Fruit fly (Drosophila melanogaster): ENCODE results near the gene CG4199.

CG4199 gene

dm6 chrX:2075846-2076377 lies 2.6 kb upstream of the CG4199 start, which contains the start of gene CG4045 (continued):
- TF ChIP-seq onecut (GFP tag; IDR thresholded peaks at IDR 0.05) (no peak), CG2678 (tag; optimal IDR thresholded peaks at IDR 0.05) (peak; percentile 39), CG13424 (tag; optimal IDR thresholded peaks at IDR 0.05) (peak; percentile 17), Hr51 (GFP tag; optimal IDR thresholded peaks at IDR 0.05) (peak in 1 of 2 experiments; percentile 15), NC2α (GFP tag; optimal IDR thresholded peaks at IDR 0.05) (no peak), CG13624 (GFP tag; optimal IDR thresholded peaks at IDR 0.05) (no peak), CG1233 (GFP tag; optimal IDR thresholded peaks at IDR 0.05) (no peak), Fer3 (tag; optimal IDR thresholded peaks at IDR 0.05) (no peak), Kr (GFP tag; optimal IDR thresholded peaks at IDR 0.05) (no peak), wek (GFP tag; optimal IDR thresholded peaks at IDR 0.05) (peak; percentile 83), esg (GFP tag; conservative IDR thresholded peaks at IDR 0.05) (no peak), lilli (GFP tag; optimal IDR thresholded peaks at IDR 0.05) (no peak), Scr (GFP tag; IDR thresholded peaks at IDR 0.05; ENCODE audit: partially characterized antibody) (peak; percentile 29; the same call in 1 of the 2 replicates), CG12071 (GFP tag; optimal IDR thresholded peaks at IDR 0.05) (no peak), CG14860 (GFP tag; IDR thresholded peaks at IDR 0.05; ENCODE audit: partially characterized antibody) (no peak), CG6689 (GFP tag; IDR thresholded peaks at IDR 0.05) (0 out of 2 replicates have a peak, but pooled peaks have one; percentile 24), CG8478 (optimal IDR thresholded peaks at IDR 0.05) (no peak), CG8359 (GFP tag; optimal IDR thresholded peaks at IDR 0.05; ENCODE audit: borderline replicate concordance) (no peak), Nf-YC (tag; optimal IDR thresholded peaks at IDR 0.05) (no peak), CG7839 (tag; optimal IDR thresholded peaks at IDR 0.05) (peak; percentile 39), Neu2 (GFP tag; optimal IDR thresholded peaks at IDR 0.05; ENCODE audit: borderline replicate concordance) (no peak), CG9797 (GFP tag; optimal IDR thresholded peaks at IDR 0.05) (no peak), CG10979 (tag; optimal IDR thresholded peaks at IDR 0.05) (no peak), E2f2 (GFP tag; IDR thresholded peaks at IDR 0.05) (peak; percentile 28; the same call in 1 of the 2 replicates), CG17186 (GFP tag; optimal IDR thresholded peaks at IDR 0.05) (no peak), grau (tag; optimal IDR thresholded peaks at IDR 0.05) (peak; percentile 28), D19A (tag; optimal IDR thresholded peaks at IDR 0.05) (peak; percentile 3), ap (GFP tag; IDR thresholded peaks at IDR 0.05) (no peak), HLHmδ (GFP tag; optimal IDR thresholded peaks at IDR 0.05) (no peak), en (GFP tag; optimal IDR thresholded peaks at IDR 0.05) (no peak), CG12391 (tag; optimal IDR thresholded peaks at IDR 0.05) (peak; percentile 15), BEAF-32 (GFP tag; optimal IDR thresholded peaks at IDR 0.05) (peak; percentile 45), Dp (GFP tag; optimal IDR thresholded peaks at IDR 0.05) (peak; percentile 22), row (GFP tag; IDR thresholded peaks at IDR 0.05) (peak; percentile 54), grn (GFP tag; optimal IDR thresholded peaks at IDR 0.05) (no peak), Dll (GFP tag; IDR thresholded peaks at IDR 0.05; ENCODE audit: partially characterized antibody) (0 out of 4 replicates have a peak, but pooled peaks have one; percentile 19), rib (GFP tag; IDR thresholded peaks at IDR 0.05) (no peak), sens (GFP tag) (peak; percentile 73), nmo (GFP tag; optimal IDR thresholded peaks at IDR 0.05) (peak; percentile 16), CG11085 (GFP tag; IDR thresholded peaks at IDR 0.05) (no peak), Sox102F (GFP tag; optimal IDR thresholded peaks at IDR 0.05) (no peak), Atf3 (GFP tag; optimal IDR thresholded peaks at IDR 0.05) (no peak), Sox100B (GFP tag; optimal IDR thresholded peaks at IDR 0.05) (no peak), vvl (GFP tag; IDR thresholded peaks at IDR 0.05) (no peak), gt (GFP tag; IDR thresholded peaks at IDR 0.05) (no peak), CG17361 (GFP tag; IDR thresholded peaks at IDR 0.05) (0 out of 3 replicates have a peak, but pooled peaks have one; percentile 21), CG7556 (GFP tag; optimal IDR thresholded peaks at IDR 0.05) (no peak), unpg (GFP tag; optimal IDR thresholded peaks at IDR 0.05) (peak; percentile 13), vfl (GFP tag; optimal IDR thresholded peaks at IDR 0.05) (no peak), CG4404 (GFP tag; IDR thresholded peaks at IDR 0.05) (no peak)

Data from whole organism, embryonic.